Fruit fly (Drosophila melanogaster) S2 (cell line): ENCODE data around the gene ScsbetaG.

Source experiments
- CG8478 ChIP-seq: fragments of >200 bp; optimal IDR thresholded peaks from 2 replicates; lab custom pipeline; 2018
- CTCF ChIP-seq, 2 experiments: fragments of >200 bp; optimal IDR thresholded peaks; 2 replicates each; lab custom pipeline; 2018

- no peak for TF ChIP-seq CG8478
- TF ChIP-seq CTCF (optimal IDR thresholded peaks at IDR 0.05; lab: Kevin White, UChicago) = no peak
Measured at dm6 chr3L:5553717-5554116, 9.8 kb downstream of the ScsbetaG start.
